Worm (Caenorhabditis elegans) whole organism, L1 larva: ENCODE measurements around the gene myo-3.

Experiments used
- C16A3.4 ChIP-seq: fragments of 150-350 bp; optimal IDR thresholded peaks from 2 replicates; lab custom pipeline; 2014; ENCODE audit warnings: missing biosample characterization, missing genetic modification characterization
- C34B4.2 ChIP-seq: sonication (generic microtip); optimal IDR thresholded peaks from 2 replicates; lab custom pipeline; 2017; ENCODE audit warnings: mild to moderate bottlenecking, missing genetic modification characterization, missing compliant biosample characterization
- F16B12.6 ChIP-seq: fragments of 150-350 bp; optimal IDR thresholded peaks from 2 replicates; lab custom pipeline; 2014; ENCODE audit warnings: missing biosample characterization, missing genetic modification characterization
- alr-1 ChIP-seq: fragments of 200-800 bp; sonication (Bioruptor generic); optimal IDR thresholded peaks from 2 replicates; lab custom pipeline; 2018; ENCODE audit warnings: borderline replicate concordance, mild to moderate bottlenecking, missing genetic modification characterization, missing compliant biosample characterization
- blmp-1 ChIP-seq: fragments of 150-350 bp; optimal IDR thresholded peaks from 2 replicates; lab custom pipeline; 2014; ENCODE audit warnings: missing biosample characterization, missing genetic modification characterization
- ceh-63 ChIP-seq: fragments of 200-800 bp; sonication (Bioruptor generic); optimal IDR thresholded peaks from 2 replicates; lab custom pipeline; 2018; ENCODE audit warnings: mild to moderate bottlenecking, missing genetic modification characterization, missing compliant biosample characterization
- ceh-8 ChIP-seq: fragments of 200-800 bp; sonication (Bioruptor generic); optimal IDR thresholded peaks from 2 replicates; lab custom pipeline; 2018; ENCODE audit warnings: mild to moderate bottlenecking, missing genetic modification characterization, moderate library complexity, missing compliant biosample characterization
- ceh-82 ChIP-seq, 3 experiments: fragments of 150-350 bp in 1 of 3; sonication (generic microtip) in 2 of 3; optimal IDR thresholded peaks; 2 replicates each; lab custom pipeline; 2014 to 2017; ENCODE audit warnings: missing biosample characterization in 3 of 3, missing genetic modification characterization in 3 of 3
- ceh-90 ChIP-seq: sonication (generic microtip); optimal IDR thresholded peaks from 2 replicates; lab custom pipeline; 2016; ENCODE audit warnings: missing genetic modification characterization, missing compliant biosample characterization
- dpl-1 ChIP-seq, 3 experiments: fragments of 150-350 bp in 2 of 3; sonication (generic microtip) in 1 of 3; optimal IDR thresholded peaks; 2 replicates each; lab custom pipeline; 2014 to 2017; ENCODE audit warnings: missing biosample characterization in 3 of 3, missing genetic modification characterization in 3 of 3, missing genetic modification reagents in 3 of 3
- dsc-1 ChIP-seq: sonication (generic microtip); optimal IDR thresholded peaks from 2 replicates; lab custom pipeline; 2016; ENCODE audit warnings: mild to moderate bottlenecking, missing genetic modification characterization, missing compliant biosample characterization
- efl-1 ChIP-seq, 4 experiments: fragments of 150-350 bp; optimal IDR thresholded peaks in 3 of 4; peaks in 1 of 4; 1 replicate in 1 of 4; 2 replicates in 3 of 4; lab custom pipeline; 2014; ENCODE audit warnings: missing biosample characterization in 2 of 4, missing genetic modification characterization in 2 of 4, missing genetic modification reagents in 2 of 4
- elt-2 ChIP-seq: sonication (generic microtip); optimal IDR thresholded peaks from 2 replicates; lab custom pipeline; 2016; ENCODE audit warnings: missing genetic modification characterization, mild to moderate bottlenecking, inconsistent platforms, missing compliant biosample characterization, missing genetic modification reagents
- elt-3 ChIP-seq, 6 experiments: fragments of 150-350 bp in 1 of 6; sonication (generic microtip); optimal IDR thresholded peaks; 2 replicates each; lab custom pipeline; 2017 to 2018; ENCODE audit warnings: missing biosample characterization in 6 of 6, missing genetic modification characterization in 6 of 6, inconsistent platforms in 1 of 6
- fkh-10 ChIP-seq: sonication (generic microtip); optimal IDR thresholded peaks from 2 replicates; lab custom pipeline; 2017; ENCODE audit warnings: missing biosample characterization, missing genetic modification reagents, missing genetic modification characterization
- grh-1 ChIP-seq: fragments of 200-800 bp; sonication (Bioruptor generic); IDR thresholded peaks from 2 replicates; pipeline ENCODE4 v1.3.6; 2022; ENCODE audit warnings: missing genetic modification reagents, missing genetic modification characterization, missing compliant biosample characterization
- hlh-4 ChIP-seq: sonication (generic microtip); optimal IDR thresholded peaks from 2 replicates; lab custom pipeline; 2016; ENCODE audit warnings: mild to moderate bottlenecking, missing genetic modification characterization, missing compliant biosample characterization
- hpl-2 ChIP-seq: fragments of 150-350 bp; optimal IDR thresholded peaks from 2 replicates; lab custom pipeline; 2014; ENCODE audit warnings: missing biosample characterization, missing genetic modification reagents, missing genetic modification characterization
- irx-1 ChIP-seq: sonication (generic microtip); optimal IDR thresholded peaks from 2 replicates; lab custom pipeline; 2016; ENCODE audit warnings: missing genetic modification characterization, missing compliant biosample characterization
- jun-1 ChIP-seq: fragments of 150-350 bp; optimal IDR thresholded peaks from 2 replicates; lab custom pipeline; 2014; ENCODE audit warnings: missing biosample characterization, missing genetic modification reagents, missing genetic modification characterization
- lin-13 ChIP-seq: fragments of 150-350 bp; optimal IDR thresholded peaks from 2 replicates; lab custom pipeline; 2014; ENCODE audit warnings: missing biosample characterization, missing genetic modification reagents, missing genetic modification characterization
- lin-14 ChIP-seq: fragments of 200-800 bp; sonication (Bioruptor generic); optimal IDR thresholded peaks from 2 replicates; lab custom pipeline; 2018; ENCODE audit warnings: mild to moderate bottlenecking, missing genetic modification characterization, moderate library complexity, missing compliant biosample characterization
- lsy-2 ChIP-seq, 2 experiments: fragments of 150-350 bp; optimal IDR thresholded peaks; 2 replicates each; lab custom pipeline; 2014; ENCODE audit warnings: missing biosample characterization in 2 of 2, missing genetic modification characterization in 2 of 2
- mef-2 ChIP-seq: fragments of 150-350 bp; optimal IDR thresholded peaks from 2 replicates; lab custom pipeline; 2014; ENCODE audit warnings: missing biosample characterization, missing genetic modification characterization
- nhr-11 ChIP-seq: fragments of 150-350 bp; optimal IDR thresholded peaks from 2 replicates; lab custom pipeline; 2014; ENCODE audit warnings: missing biosample characterization, missing genetic modification characterization
- nhr-237 ChIP-seq: fragments of 150-350 bp; optimal IDR thresholded peaks from 2 replicates; lab custom pipeline; 2014; ENCODE audit warnings: missing biosample characterization, missing genetic modification characterization
- nhr-71 ChIP-seq: sonication (generic microtip); optimal IDR thresholded peaks from 2 replicates; lab custom pipeline; 2016; ENCODE audit warnings: mild to moderate bottlenecking, missing genetic modification characterization, moderate library complexity, missing compliant biosample characterization
- nhr-76 ChIP-seq: sonication (generic microtip); optimal IDR thresholded peaks from 2 replicates; lab custom pipeline; 2017; ENCODE audit warnings: missing biosample characterization, missing genetic modification characterization
- nhr-85 ChIP-seq: sonication (generic microtip); peaks from one replicate; lab custom pipeline; 2016; ENCODE audit warnings: missing genetic modification characterization, inconsistent platforms, missing compliant biosample characterization
- pag-3 ChIP-seq: sonication (generic microtip); optimal IDR thresholded peaks from 2 replicates; lab custom pipeline; 2017; ENCODE audit warnings: missing genetic modification characterization, mild to moderate bottlenecking, missing compliant biosample characterization, antibody characterized with exemption, borderline replicate concordance; ENCODE audit not compliant: insufficient read depth
- pax-3 ChIP-seq: fragments of 200-800 bp; sonication (Bioruptor generic); optimal IDR thresholded peaks from 2 replicates; lab custom pipeline; 2018; ENCODE audit warnings: mild to moderate bottlenecking, missing genetic modification characterization, moderate library complexity, missing compliant biosample characterization
- rnt-1 ChIP-seq: sonication (generic microtip); optimal IDR thresholded peaks from 2 replicates; lab custom pipeline; 2016; ENCODE audit warnings: mild to moderate bottlenecking, missing genetic modification characterization, moderate library complexity, missing compliant biosample characterization
- sox-4 ChIP-seq: sonication (generic microtip); optimal IDR thresholded peaks from 2 replicates; lab custom pipeline; 2016; ENCODE audit warnings: missing genetic modification characterization, missing compliant biosample characterization
- sup-37 ChIP-seq: fragments of 200-800 bp; sonication (Bioruptor generic); optimal IDR thresholded peaks from 2 replicates; lab custom pipeline; 2018; ENCODE audit warnings: mild to moderate bottlenecking, missing genetic modification characterization, missing compliant biosample characterization
- swsn-7 ChIP-seq: sonication (generic microtip); optimal IDR thresholded peaks from 2 replicates; lab custom pipeline; 2016; ENCODE audit warnings: missing genetic modification characterization, missing compliant biosample characterization
- unc-130 ChIP-seq: fragments of 150-350 bp; optimal IDR thresholded peaks from 2 replicates; lab custom pipeline; 2017; ENCODE audit warnings: missing biosample characterization, missing genetic modification characterization, inconsistent platforms
- unc-98 ChIP-seq: fragments of 200-800 bp; sonication (Bioruptor generic); IDR thresholded peaks from 2 replicates; pipeline ENCODE4 v1.3.6; 2022; ENCODE audit warnings: missing genetic modification characterization, missing compliant biosample characterization
- xbp-1 ChIP-seq: sonication (generic microtip); optimal IDR thresholded peaks from 2 replicates; lab custom pipeline; 2016; ENCODE audit warnings: missing genetic modification characterization, missing compliant biosample characterization
- zip-4 ChIP-seq: fragments of 200-800 bp; sonication (Bioruptor generic); optimal IDR thresholded peaks from 2 replicates; lab custom pipeline; 2018; ENCODE audit warnings: mild to moderate bottlenecking, missing genetic modification characterization, moderate library complexity, missing compliant biosample characterization
- ztf-4 ChIP-seq: fragments of 150-350 bp; optimal IDR thresholded peaks from 2 replicates; lab custom pipeline; 2014; ENCODE audit warnings: missing biosample characterization, missing genetic modification characterization

The myo-3 gene

ce11 chrV:12245777-12246452 is 11.8 kb upstream of the myo-3 start (continued):
- TF ChIP-seq nhr-11 (tag; lab: Kevin White, UChicago): no peak
- no peak for TF ChIP-seq hpl-2
- no peak for TF ChIP-seq F16B12.6 (tag; lab: Kevin White, UChicago)
- TF ChIP-seq pax-3 (tag; lab: Kevin White, UChicago): no peak
- TF ChIP-seq C34B4.2 (tag; lab: Kevin White, UChicago): no peak
- TF ChIP-seq efl-1 (optimal IDR thresholded peaks at IDR 0.05; lab: Kevin White, UChicago): peak; percentile 19 to 75
- TF ChIP-seq efl-1 (GFP tag; optimal IDR thresholded peaks at IDR 0.05 in 1 of 2; lab: Kevin White, UChicago): peak; percentile 82 to 98
- no peak for TF ChIP-seq unc-98 (GFP tag; lab: Robert Waterston, UW)
- no peak for TF ChIP-seq fkh-10 (GFP tag; lab: Kevin White, UChicago)
- TF ChIP-seq sup-37: no peak
- TF ChIP-seq ceh-90 (tag; lab: Kevin White, UChicago): no peak
- no peak for TF ChIP-seq swsn-7 (tag; lab: Kevin White, UChicago)
- no peak for TF ChIP-seq lin-13 (GFP tag; lab: Kevin White, UChicago)
- no peak for TF ChIP-seq irx-1 (tag; lab: Kevin White, UChicago)
- no peak for TF ChIP-seq xbp-1 (tag; lab: Kevin White, UChicago)
- TF ChIP-seq nhr-85 (tag; lab: Kevin White, UChicago): peak; percentile 64
- no peak for TF ChIP-seq mef-2 (tag; lab: Kevin White, UChicago)
- TF ChIP-seq zip-4: no peak
- no peak for TF ChIP-seq sox-4 (tag; lab: Kevin White, UChicago)
- no peak for TF ChIP-seq C16A3.4
- TF ChIP-seq jun-1: no peak
- TF ChIP-seq unc-130: no peak
- no peak for TF ChIP-seq ceh-82 (tag; optimal IDR thresholded peaks at IDR 0.05; lab: Kevin White, UChicago)
- peak; percentile 45 to 81 (median 74) for TF ChIP-seq dpl-1 (GFP tag; optimal IDR thresholded peaks at IDR 0.05; lab: Kevin White, UChicago)
- no peak for TF ChIP-seq ztf-4 (tag; lab: Kevin White, UChicago)
- TF ChIP-seq grh-1 (GFP tag; lab: Robert Waterston, UW): no peak
- TF ChIP-seq ceh-63: no peak
- no peak for TF ChIP-seq hlh-4 (tag; lab: Kevin White, UChicago)
- no peak for TF ChIP-seq elt-3 (tag; optimal IDR thresholded peaks at IDR 0.05; lab: Kevin White, UChicago)
- no peak for TF ChIP-seq elt-2 (tag; lab: Kevin White, UChicago)
- no peak for TF ChIP-seq dsc-1
- TF ChIP-seq alr-1 (tag; lab: Kevin White, UChicago): no peak
- TF ChIP-seq pag-3 (tag; lab: Kevin White, UChicago): no peak
- no peak for TF ChIP-seq nhr-237 (tag; lab: Kevin White, UChicago)
- TF ChIP-seq ceh-8 (GFP tag; lab: Kevin White, UChicago): no peak
- TF ChIP-seq nhr-71 (tag; lab: Kevin White, UChicago): no peak
- TF ChIP-seq, all 84 proteins: peak for 8

ce11 chrV:12244980-12245742 is 11.0 kb upstream of the myo-3 start, which contains the start of the genes T04H1.13, slfl-5 and rad-50:
Gene T04H1.13 (minus strand): TSS chrV:12245030.
Gene slfl-5 (minus strand): TSS chrV:12245044.
Gene rad-50 (plus strand): TSS chrV:12245646.
- TF ChIP-seq efl-1 (optimal IDR thresholded peaks at IDR 0.05; lab: Kevin White, UChicago) (peak in 1 of 2 experiments; percentile 6), efl-1 (GFP tag; optimal IDR thresholded peaks at IDR 0.05 in 1 of 2; lab: Kevin White, UChicago) (peak in 1 of 2 experiments; percentile 30), lsy-2 (tag; optimal IDR thresholded peaks at IDR 0.05; lab: Kevin White, UChicago) (peak in 1 of 2 experiments; percentile 18), nhr-71 (tag; lab: Kevin White, UChicago) (peak; percentile 36), lin-14 (GFP tag; lab: Kevin White, UChicago) (peak; percentile 68), unc-98 (GFP tag; lab: Robert Waterston, UW) (no peak), dpl-1 (GFP tag; optimal IDR thresholded peaks at IDR 0.05; lab: Kevin White, UChicago) (peak in 1 of 3 experiments; percentile 8), nhr-76 (tag; lab: Kevin White, UChicago) (no peak), rnt-1 (tag; lab: Kevin White, UChicago) (peak; percentile 10), blmp-1 (tag; lab: Kevin White, UChicago) (peak; percentile 38)
